Worm (Caenorhabditis elegans): ENCODE measurements around the gene ints-7.

ints-7 gene

ce11 chrII:11588304-11588703, 5.7 kb downstream of the ints-7 start:
- no peak for TF ChIP-seq sptf-1 (tag; optimal IDR thresholded peaks at IDR 0.05)
- TF ChIP-seq ztf-4 (tag; optimal IDR thresholded peaks at IDR 0.05) = no peak
- TF ChIP-seq ceh-90 (tag; optimal IDR thresholded peaks at IDR 0.05) = no peak
- TF ChIP-seq ceh-8 (GFP tag; optimal IDR thresholded peaks at IDR 0.05) = no peak
- TF ChIP-seq unc-130 (tag; optimal IDR thresholded peaks at IDR 0.05) = no peak
- no peak for TF ChIP-seq C04F5.9 (tag; optimal IDR thresholded peaks at IDR 0.05)
- TF ChIP-seq efl-1 (optimal IDR thresholded peaks at IDR 0.05) = no peak
- peak in 1 of 2 experiments; percentile 51 for TF ChIP-seq efl-1 (GFP tag; optimal IDR thresholded peaks at IDR 0.05 in 1 of 2)

ce11 chrII:11591558-11591957, 8.9 kb downstream of the ints-7 start:
- no peak for TF ChIP-seq efl-3 (GFP tag; optimal IDR thresholded peaks at IDR 0.05)
- no peak for TF ChIP-seq hpl-2 (GFP tag; optimal IDR thresholded peaks at IDR 0.05)
- TF ChIP-seq F16B12.6 (tag; optimal IDR thresholded peaks at IDR 0.05) = no peak
- no peak for TF ChIP-seq nhr-12 (tag; optimal IDR thresholded peaks at IDR 0.05)
- no peak for TF ChIP-seq lin-35 (GFP tag; optimal IDR thresholded peaks at IDR 0.05)
- no peak for TF ChIP-seq blmp-1 (tag; optimal IDR thresholded peaks at IDR 0.05)
- TF ChIP-seq ceh-88 (GFP tag; IDR thresholded peaks at IDR 0.05) = no peak
- TF ChIP-seq ceh-8 (GFP tag; optimal IDR thresholded peaks at IDR 0.05) = no peak
- TF ChIP-seq unc-30 (tag; optimal IDR thresholded peaks at IDR 0.05) = no peak

ce11 chrII:11592023-11592422, 9.4 kb downstream of the ints-7 start, which contains the start of gene F07A11.1:
F07A11.1 (minus strand) TSS chrII:11592123.
- TF ChIP-seq nhr-84 (tag; optimal IDR thresholded peaks at IDR 0.05) = no peak
- TF ChIP-seq lsy-2 (tag; optimal IDR thresholded peaks at IDR 0.05) = no peak
- TF ChIP-seq nhr-11 (tag; optimal IDR thresholded peaks at IDR 0.05) = no peak
- no peak for TF ChIP-seq unc-62 (GFP tag; optimal IDR thresholded peaks at IDR 0.05)
- TF ChIP-seq aha-1 (tag; optimal IDR thresholded peaks at IDR 0.05) = no peak
- TF ChIP-seq ets-5 (GFP tag; IDR thresholded peaks at IDR 0.05) = no peak
- no peak for TF ChIP-seq pag-3 (tag; optimal IDR thresholded peaks at IDR 0.05; ENCODE audit: borderline replicate concordance, insufficient read depth)
- TF ChIP-seq tlp-1 (tag; optimal IDR thresholded peaks at IDR 0.05) = no peak
- no peak for TF ChIP-seq snpc-4 (tag; optimal IDR thresholded peaks at IDR 0.05)
- TF ChIP-seq blmp-1 (tag; optimal IDR thresholded peaks at IDR 0.05) = no peak
- no peak for TF ChIP-seq nhr-20 (tag; optimal IDR thresholded peaks at IDR 0.05)
- TF ChIP-seq mab-9 (GFP tag; IDR thresholded peaks at IDR 0.05) = no peak
- TF ChIP-seq nhr-19 (GFP tag; conservative IDR thresholded peaks at IDR 0.05) = no peak

DNA sequence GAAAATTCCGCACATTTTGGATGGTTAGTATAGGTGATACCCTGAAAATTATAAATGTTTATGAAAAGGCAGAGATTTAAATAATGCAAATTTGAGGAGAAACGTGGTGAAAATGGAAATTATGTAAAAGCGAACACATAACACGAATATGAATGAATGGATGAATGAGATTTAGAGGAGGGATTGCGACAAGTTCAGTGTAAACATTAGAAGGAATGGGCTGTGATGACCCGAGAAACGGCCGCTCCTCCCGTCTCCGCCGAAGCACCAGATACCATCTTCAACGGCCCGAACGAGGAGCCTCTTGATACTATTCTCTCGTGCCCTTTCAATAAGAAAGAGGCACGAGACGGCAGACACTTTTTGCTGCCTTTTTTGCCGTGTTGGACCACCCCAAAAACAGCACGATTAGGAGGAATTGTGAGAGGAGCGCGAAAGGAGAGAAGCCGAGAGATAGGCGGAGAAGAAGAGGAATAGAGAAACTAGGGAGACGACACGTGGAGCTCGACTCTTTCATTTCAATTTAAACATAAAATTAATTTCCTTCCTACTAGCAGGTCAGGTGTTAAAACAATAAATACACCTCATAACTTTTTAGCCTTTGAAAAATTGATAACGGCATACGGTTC, 12.8 kb downstream of the ints-7 start, which contains the start of gene gfat-1:
Gene gfat-1 (minus strand): TSS at position 51 of the 629 bp plus-strand sequence.
- peak in 1 of 3 experiments; percentile 15 for TF ChIP-seq dpl-1 (GFP tag; optimal IDR thresholded peaks at IDR 0.05)
- peak in 1 of 2 experiments; percentile 1 for TF ChIP-seq ztf-11 (tag; optimal IDR thresholded peaks at IDR 0.05)
- peak; percentile 24 for TF ChIP-seq nhr-71 (tag; optimal IDR thresholded peaks at IDR 0.05)
- TF ChIP-seq lsy-2 (tag; optimal IDR thresholded peaks at IDR 0.05) = peak in 1 of 2 experiments; percentile 1
- TF ChIP-seq lin-35 (GFP tag; optimal IDR thresholded peaks at IDR 0.05) = peak in 1 of 2 experiments; percentile 6
- peak; percentile 75 for TF ChIP-seq lin-14 (GFP tag; optimal IDR thresholded peaks at IDR 0.05)
- no peak for TF ChIP-seq nhr-77 (tag; optimal IDR thresholded peaks at IDR 0.05)
- TF ChIP-seq efl-1 (optimal IDR thresholded peaks at IDR 0.05) = peak in 1 of 2 experiments; percentile 21
- TF ChIP-seq efl-1 (GFP tag; optimal IDR thresholded peaks at IDR 0.05 in 1 of 2) = peak; percentile 22 to 87
- TF ChIP-seq mep-1 (tag; optimal IDR thresholded peaks at IDR 0.05) = no peak
- TF ChIP-seq mdl-1 (tag; optimal IDR thresholded peaks at IDR 0.05) = peak; percentile 41 to 61
- no peak for TF ChIP-seq lin-13 (GFP tag; optimal IDR thresholded peaks at IDR 0.05)
- no peak for TF ChIP-seq unc-130 (tag; optimal IDR thresholded peaks at IDR 0.05)
